Worm (Caenorhabditis elegans) whole organism, L4/young adult: ENCODE measurements around the gene ced-5.

Experiments
- W03F9.2 ChIP-seq: fragments of 150-350 bp; optimal IDR thresholded peaks from 2 replicates; lab custom pipeline; 2014; ENCODE audit warnings: missing biosample characterization, missing genetic modification characterization
- dao-5 ChIP-seq: sonication (generic microtip); optimal IDR thresholded peaks from 2 replicates; lab custom pipeline; 2016; ENCODE audit warnings: missing genotype, missing genetic modification characterization, moderate library complexity, missing compliant biosample characterization
- him-1 ChIP-seq: sonication (generic microtip); optimal IDR thresholded peaks from 2 replicates; lab custom pipeline; 2016; ENCODE audit warnings: missing genotype, missing genetic modification reagents, missing genetic modification characterization, missing compliant biosample characterization

DNA sequence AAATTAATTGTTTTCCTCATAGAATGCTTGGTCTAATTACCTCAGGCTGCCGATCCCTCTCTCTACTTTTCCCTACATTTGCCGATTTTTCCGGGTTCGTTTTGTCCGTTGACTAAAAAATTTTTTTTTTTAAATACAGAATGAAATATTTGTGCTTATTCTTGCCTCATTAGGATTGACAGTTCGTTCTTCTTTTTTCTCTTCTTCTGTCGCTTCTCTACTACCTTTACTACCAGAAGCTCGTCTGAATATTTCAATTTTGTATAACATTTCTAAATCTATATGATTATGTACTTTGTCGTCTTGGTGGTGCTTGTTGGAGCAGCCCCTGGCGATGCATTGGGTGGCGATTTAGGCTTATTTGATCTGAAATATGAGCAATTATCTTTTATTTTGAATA, 8.7 kb upstream of the ced-5 start:
- no peak for TF ChIP-seq W03F9.2 (tag; lab: Kevin White, UChicago)
- no peak for TF ChIP-seq him-1
- TF ChIP-seq dao-5 (tag; lab: Kevin White, UChicago), result no peak
